Worm (Caenorhabditis elegans): ENCODE data around the gene nhr-204.

Gene nhr-204

DNA sequence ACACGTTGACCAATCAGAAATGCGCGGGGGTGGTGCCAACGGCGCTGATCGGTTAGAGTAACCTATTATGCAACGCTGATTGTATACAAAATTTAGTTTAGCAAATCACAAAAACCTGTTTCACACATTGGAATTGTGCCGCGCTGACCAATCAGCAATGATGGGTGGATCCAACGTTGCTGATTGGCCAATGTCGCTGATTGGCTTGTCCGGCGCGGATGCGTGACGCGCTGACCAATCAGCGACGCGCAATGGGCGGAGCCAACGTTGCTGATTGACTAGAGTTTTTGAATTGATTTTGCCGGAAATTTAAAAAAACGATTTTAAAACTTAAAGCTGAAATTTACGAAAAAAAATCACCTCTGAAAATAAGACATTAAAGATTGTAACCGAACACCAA, 26.7 kb upstream of the nhr-204 start:
- no peak for TF ChIP-seq spr-3 (GFP tag; optimal IDR thresholded peaks at IDR 0.05)
- no peak for TF ChIP-seq pqm-1 (tag; optimal IDR thresholded peaks at IDR 0.05)
- TF ChIP-seq Y48G9A.11 (GFP tag; IDR thresholded peaks at IDR 0.05): no peak
- TF ChIP-seq T20F7.1 (GFP tag; optimal IDR thresholded peaks at IDR 0.05): no peak
- TF ChIP-seq lin-15B (tag; optimal IDR thresholded peaks at IDR 0.05): no peak
- no peak for TF ChIP-seq sdz-12 (GFP tag; optimal IDR thresholded peaks at IDR 0.05)
- TF ChIP-seq ceh-32 (tag; optimal IDR thresholded peaks at IDR 0.05; ENCODE audit: poor library complexity): no peak
- no peak for TF ChIP-seq fos-1 (tag; optimal IDR thresholded peaks at IDR 0.05)
- no peak for TF ChIP-seq R02D3.7 (tag; optimal IDR thresholded peaks at IDR 0.05)
- no peak for TF ChIP-seq skn-1 (tag; optimal IDR thresholded peaks at IDR 0.05)
- TF ChIP-seq ceh-20 (GFP tag; IDR thresholded peaks at IDR 0.05): no peak
- TF ChIP-seq ZK337.2 (GFP tag; IDR thresholded peaks at IDR 0.05): no peak
- TF ChIP-seq F37D6.2 (tag; optimal IDR thresholded peaks at IDR 0.05): no peak
- TF ChIP-seq daf-8 (GFP tag; IDR thresholded peaks at IDR 0.05): no peak
- TF ChIP-seq ctbp-1 (GFP tag; IDR thresholded peaks at IDR 0.05): no peak
- no peak for TF ChIP-seq unc-62 (GFP tag; optimal IDR thresholded peaks at IDR 0.05 in 1 of 2)
- TF ChIP-seq unc-62 (tag; optimal IDR thresholded peaks at IDR 0.05): no peak

DNA sequence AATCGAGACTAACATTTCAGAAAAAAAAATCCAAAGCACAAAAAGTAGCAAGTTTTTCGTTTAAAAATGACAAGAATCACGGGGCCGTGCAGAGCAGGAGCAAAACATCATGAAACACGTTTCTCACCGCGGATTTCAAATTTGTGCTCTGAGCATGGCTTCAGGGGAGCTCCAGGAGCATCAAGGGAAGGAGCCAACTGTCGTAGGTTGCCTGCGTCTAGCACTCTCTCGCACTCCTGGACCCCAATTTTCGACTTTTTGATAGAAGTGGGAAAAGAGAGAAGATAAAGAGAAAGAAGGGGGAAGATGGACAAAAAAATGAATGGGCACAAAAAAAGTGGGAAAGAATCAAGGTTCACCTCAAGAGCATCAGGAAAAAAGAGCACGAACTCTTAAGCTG, 26.2 kb upstream of the nhr-204 start:
- TF ChIP-seq gei-8 (GFP tag; optimal IDR thresholded peaks at IDR 0.05) (no peak), set-16 (GFP tag; IDR thresholded peaks at IDR 0.05) (peak; percentile 22; the same call in 1 of the 2 replicates), daf-16 (GFP tag; optimal IDR thresholded peaks at IDR 0.05) (peak in 1 of 2 experiments; percentile 11), daf-16 (tag; optimal IDR thresholded peaks at IDR 0.05) (no peak), nhr-237 (tag; optimal IDR thresholded peaks at IDR 0.05) (no peak), madf-5 (GFP tag; IDR thresholded peaks at IDR 0.05) (no peak), lsy-2 (tag; optimal IDR thresholded peaks at IDR 0.05) (no peak), saeg-2 (GFP tag; IDR thresholded peaks at IDR 0.05) (no peak), lin-13 (GFP tag; optimal IDR thresholded peaks at IDR 0.05) (no peak), ceh-32 (tag; optimal IDR thresholded peaks at IDR 0.05; ENCODE audit: poor library complexity) (no peak), unc-62 (GFP tag; optimal IDR thresholded peaks at IDR 0.05 in 1 of 2) (peak in 1 of 2 experiments; percentile 41), unc-62 (tag; optimal IDR thresholded peaks at IDR 0.05) (no peak), Y5F2A.4 (GFP tag; optimal IDR thresholded peaks at IDR 0.05) (no peak), snpc-4 (tag; optimal IDR thresholded peaks at IDR 0.05) (no peak), ztf-11 (tag; optimal IDR thresholded peaks at IDR 0.05) (no peak), zfp-3 (GFP tag; conservative IDR thresholded peaks at IDR 0.05) (no peak), hlh-11 (tag; optimal IDR thresholded peaks at IDR 0.05) (no peak), T26A8.4 (GFP tag; IDR thresholded peaks at IDR 0.05) (no peak), fos-1 (tag; optimal IDR thresholded peaks at IDR 0.05) (no peak), php-3 (GFP tag; IDR thresholded peaks at IDR 0.05) (no peak), daf-19 (GFP tag; conservative IDR thresholded peaks at IDR 0.05) (no peak), nhr-77 (tag; optimal IDR thresholded peaks at IDR 0.05) (no peak), pqm-1 (tag; optimal IDR thresholded peaks at IDR 0.05) (no peak), unc-130 (GFP tag; optimal IDR thresholded peaks at IDR 0.05) (no peak), mes-2 (tag; optimal IDR thresholded peaks at IDR 0.05; ENCODE audit: poor library complexity, severe bottlenecking) (no peak), ZK337.2 (GFP tag; IDR thresholded peaks at IDR 0.05) (no peak), sdz-12 (GFP tag; optimal IDR thresholded peaks at IDR 0.05) (no peak), dve-1 (tag; optimal IDR thresholded peaks at IDR 0.05; ENCODE audit: insufficient read depth) (no peak), ceh-20 (GFP tag; IDR thresholded peaks at IDR 0.05) (0 out of 2 replicates have a peak, but pooled peaks have one; percentile 35), dmd-9 (GFP tag; IDR thresholded peaks at IDR 0.05) (no peak), mdt-29 (GFP tag; IDR thresholded peaks at IDR 0.05) (no peak), ceh-82 (tag; optimal IDR thresholded peaks at IDR 0.05) (no peak), Y75B8A.6 (GFP tag; IDR thresholded peaks at IDR 0.05) (no peak)

Measured in whole organism, L4 larva.